Fruit fly (Drosophila melanogaster): ENCODE data around the gene CG32259.

dm6 chr3L:4108072-4108843 is 39.1 kb downstream of the CG32259 start, which contains the start of gene Ack:
- TF ChIP-seq cnc (optimal IDR thresholded peaks at IDR 0.05) (no peak), CG1620 (GFP tag; optimal IDR thresholded peaks at IDR 0.05) (no peak), pad (GFP tag; optimal IDR thresholded peaks at IDR 0.05) (no peak), CG33017 (tag; optimal IDR thresholded peaks at IDR 0.05) (no peak), CG12768 (GFP tag; optimal IDR thresholded peaks at IDR 0.05) (peak; percentile 45), Crg-1 (GFP tag; optimal IDR thresholded peaks at IDR 0.05) (no peak), tj (GFP tag; optimal IDR thresholded peaks at IDR 0.05) (peak; percentile 37)

Data from whole organism, adult.